Fruit fly (Drosophila melanogaster) whole organism, embryonic: Measurements from ENCODE around the gene CG5937.

Experiments used
- Aef1 ChIP-seq: fragments of 200-800 bp; sonication (Bioruptor generic); IDR thresholded peaks from 3 replicates; pipeline ENCODE4 v1.3.6; 2022; ENCODE audit warnings: missing biosample characterization, missing genetic modification characterization
- Atf-2 ChIP-seq: fragments of 200-800 bp; sonication (Bioruptor generic); optimal IDR thresholded peaks from 2 replicates; lab custom pipeline; 2016; ENCODE audit warnings: missing biosample characterization, missing genetic modification characterization
- CG11695 ChIP-seq: fragments of 200-800 bp; sonication (Bioruptor generic); IDR thresholded peaks from 3 replicates; pipeline ENCODE4 v1.3.6; 2022; ENCODE audit warnings: missing biosample characterization, missing genetic modification characterization
- CG13424 ChIP-seq: fragments of 200-800 bp; sonication (Bioruptor generic); optimal IDR thresholded peaks from 2 replicates; lab custom pipeline; 2019; ENCODE audit warnings: missing biosample characterization, mild to moderate bottlenecking, missing genetic modification characterization, moderate library complexity
- CG14050 ChIP-seq: fragments of 200-800 bp; sonication (Bioruptor generic); IDR thresholded peaks from 3 replicates; pipeline ENCODE4 v1.3.6; 2022; ENCODE audit warnings: missing biosample characterization, missing genetic modification characterization
- CG15479 ChIP-seq: fragments of 200-800 bp; sonication (Bioruptor generic); optimal IDR thresholded peaks from 3 replicates; lab custom pipeline; 2019; ENCODE audit warnings: missing biosample characterization, mild to moderate bottlenecking, missing genetic modification characterization, moderate library complexity
- CG18476 ChIP-seq: fragments of 200-800 bp; sonication (Bioruptor generic); optimal IDR thresholded peaks from 2 replicates; lab custom pipeline; 2016; ENCODE audit warnings: missing biosample characterization, mild to moderate bottlenecking, missing genetic modification characterization
- CG2202 ChIP-seq: fragments of 200-800 bp; sonication (Bioruptor generic); optimal IDR thresholded peaks from 2 replicates; lab custom pipeline; 2018; ENCODE audit warnings: missing biosample characterization, mild to moderate bottlenecking, missing genetic modification characterization
- CG32767 ChIP-seq: fragments of 200-800 bp; sonication (Bioruptor generic); IDR thresholded peaks from 2 replicates; pipeline ENCODE4 v1.3.6; 2022; ENCODE audit warnings: missing biosample characterization, missing genetic modification characterization
- CG4328 ChIP-seq: fragments of 200-800 bp; sonication (Bioruptor generic); optimal IDR thresholded peaks from 3 replicates; lab custom pipeline; 2017; ENCODE audit warnings: missing biosample characterization, missing genetic modification reagents, missing genetic modification characterization
- CG4404 ChIP-seq: fragments of 200-800 bp; sonication (Bioruptor generic); IDR thresholded peaks from 2 replicates; pipeline ENCODE4 v1.3.6; 2022; ENCODE audit warnings: missing biosample characterization, missing genetic modification characterization
- CG4820 ChIP-seq: fragments of 200-800 bp; sonication (Bioruptor generic); optimal IDR thresholded peaks from 3 replicates; lab custom pipeline; 2016; ENCODE audit warnings: missing biosample characterization, missing genetic modification characterization
- CG5180 ChIP-seq: fragments of 200-800 bp; sonication (Bioruptor generic); optimal IDR thresholded peaks from 3 replicates; lab custom pipeline; 2017; ENCODE audit warnings: missing biosample characterization, missing genetic modification characterization, mild to moderate bottlenecking, moderate library complexity, missing genetic modification reagents
- CG6272 ChIP-seq: fragments of 200-800 bp; sonication (Bioruptor generic); IDR thresholded peaks from 2 replicates; pipeline ENCODE4 v1.3.6; 2022; ENCODE audit warnings: missing biosample characterization, missing genetic modification characterization
- CG8944 ChIP-seq: fragments of 200-800 bp; sonication (Bioruptor generic); optimal IDR thresholded peaks from 3 replicates; lab custom pipeline; 2016; ENCODE audit warnings: missing biosample characterization, missing genetic modification characterization
- CG9932 ChIP-seq: fragments of 200-800 bp; sonication (Bioruptor generic); IDR thresholded peaks from 2 replicates; pipeline ENCODE4 v1.3.6; 2022; ENCODE audit warnings: missing biosample characterization, missing genetic modification characterization
- D ChIP-seq, 2 experiments: fragments of 200-800 bp in 1 of 2; fragments of >200 bp in 1 of 2; sonication (Bioruptor generic) in 1 of 2; optimal IDR thresholded peaks; 2 replicates in 1 of 2; 3 replicates in 1 of 2; lab custom pipeline; 2017; ENCODE audit warnings: mild to moderate bottlenecking in 1 of 2, missing biosample characterization in 1 of 2, missing genetic modification characterization in 1 of 2, missing genetic modification reagents in 1 of 2
- Deaf1 ChIP-seq: fragments of 200-800 bp; optimal IDR thresholded peaks from 3 replicates; lab custom pipeline; 2019; ENCODE audit warnings: missing biosample characterization, mild to moderate bottlenecking, missing genetic modification characterization, moderate library complexity
- Doc2 ChIP-seq: fragments of 200-800 bp; sonication (Bioruptor generic); IDR thresholded peaks from 2 replicates; pipeline ENCODE4 v1.3.6; 2022; ENCODE audit warnings: missing biosample characterization, missing genetic modification characterization
- Fer2 ChIP-seq: fragments of 200-800 bp; sonication (Bioruptor generic); optimal IDR thresholded peaks from 2 replicates; lab custom pipeline; 2018; ENCODE audit warnings: missing biosample characterization, mild to moderate bottlenecking, missing genetic modification characterization, moderate library complexity
- HLHmδ ChIP-seq: fragments of 200-800 bp; sonication (Bioruptor generic); optimal IDR thresholded peaks from 2 replicates; lab custom pipeline; 2018; ENCODE audit warnings: missing biosample characterization, mild to moderate bottlenecking, missing genetic modification characterization, moderate library complexity
- Hand ChIP-seq: fragments of 200-800 bp; sonication (Bioruptor generic); optimal IDR thresholded peaks from 2 replicates; lab custom pipeline; 2017; ENCODE audit warnings: mild to moderate bottlenecking, missing biosample characterization, missing genetic modification reagents, missing genetic modification characterization
- HmgZ ChIP-seq: fragments of 200-800 bp; sonication (Bioruptor generic); optimal IDR thresholded peaks from 2 replicates; lab custom pipeline; 2018; ENCODE audit warnings: missing biosample characterization, mild to moderate bottlenecking, missing genetic modification characterization
- Jarid2 ChIP-seq: fragments of 200-800 bp; sonication (Bioruptor generic); optimal IDR thresholded peaks from 3 replicates; lab custom pipeline; 2017; ENCODE audit warnings: mild to moderate bottlenecking, missing biosample characterization, missing genetic modification reagents, missing genetic modification characterization
- Mad ChIP-seq: fragments of 200-800 bp; sonication (Bioruptor generic); optimal IDR thresholded peaks from 2 replicates; lab custom pipeline; 2016; ENCODE audit warnings: missing biosample characterization, missing genetic modification characterization
- Mrtf ChIP-seq: fragments of 200-800 bp; sonication (Bioruptor generic); IDR thresholded peaks from 3 replicates; pipeline ENCODE4 v1.3.6; 2022; ENCODE audit warnings: missing biosample characterization, missing genetic modification characterization
- NC2α ChIP-seq: fragments of 200-800 bp; sonication (Bioruptor generic); optimal IDR thresholded peaks from 2 replicates; lab custom pipeline; 2016; ENCODE audit warnings: missing biosample characterization, missing genetic modification characterization
- Nf-YA ChIP-seq: fragments of 200-800 bp; sonication (Bioruptor generic); IDR thresholded peaks from 2 replicates; pipeline ENCODE4 v1.3.6; 2022; ENCODE audit warnings: missing biosample characterization, missing genetic modification characterization
- PHDP ChIP-seq: fragments of 200-800 bp; sonication (Bioruptor generic); optimal IDR thresholded peaks from 3 replicates; lab custom pipeline; 2018; ENCODE audit warnings: missing biosample characterization, mild to moderate bottlenecking, missing genetic modification characterization, moderate library complexity
- Side ChIP-seq: fragments of 200-800 bp; sonication (Bioruptor generic); optimal IDR thresholded peaks from 2 replicates; lab custom pipeline; 2016; ENCODE audit warnings: missing biosample characterization, missing genetic modification characterization
- Sox102F ChIP-seq: fragments of 200-800 bp; sonication (Bioruptor generic); optimal IDR thresholded peaks from 2 replicates; lab custom pipeline; 2018; ENCODE audit warnings: missing biosample characterization, mild to moderate bottlenecking, missing genetic modification characterization, moderate library complexity
- Vsx1 ChIP-seq: fragments of 200-800 bp; sonication (Bioruptor generic); optimal IDR thresholded peaks from 2 replicates; lab custom pipeline; 2017; ENCODE audit warnings: missing biosample characterization, mild to moderate bottlenecking, missing genetic modification characterization, missing genetic modification reagents
- az2 ChIP-seq: fragments of 200-800 bp; sonication (Bioruptor generic); optimal IDR thresholded peaks from 3 replicates; lab custom pipeline; 2016; ENCODE audit warnings: missing biosample characterization, missing genetic modification characterization
- bbx ChIP-seq: fragments of 200-800 bp; sonication (Bioruptor generic); IDR thresholded peaks from 2 replicates; pipeline ENCODE4 v1.3.6; 2022; ENCODE audit warnings: missing biosample characterization, missing genetic modification characterization; ENCODE audit not compliant: partially characterized antibody
- bcd ChIP-seq: fragments of 200-800 bp; sonication (Bioruptor generic); optimal IDR thresholded peaks from 2 replicates; lab custom pipeline; 2017; ENCODE audit warnings: missing biosample characterization, mild to moderate bottlenecking, missing genetic modification characterization
- bsh ChIP-seq, 2 experiments: fragments of 200-800 bp; sonication (Bioruptor generic); optimal IDR thresholded peaks; 2 replicates each; lab custom pipeline; 2017 to 2018; ENCODE audit warnings: mild to moderate bottlenecking in 2 of 2, missing biosample characterization in 2 of 2, missing genetic modification characterization in 2 of 2, moderate library complexity in 1 of 2
- cwo ChIP-seq: fragments of 200-800 bp; sonication (Bioruptor generic); optimal IDR thresholded peaks from 3 replicates; lab custom pipeline; 2017; ENCODE audit warnings: missing biosample characterization, missing genetic modification characterization, mild to moderate bottlenecking, moderate library complexity, missing genetic modification reagents
- emc ChIP-seq: fragments of 200-800 bp; sonication (Bioruptor generic); optimal IDR thresholded peaks from 2 replicates; lab custom pipeline; 2016; ENCODE audit warnings: missing biosample characterization, missing genetic modification characterization
- hth ChIP-seq: fragments of >200 bp; optimal IDR thresholded peaks from 2 replicates; lab custom pipeline; 2017; ENCODE audit warnings: inconsistent platforms
- klu ChIP-seq: fragments of 200-800 bp; sonication (Bioruptor generic); IDR thresholded peaks from 2 replicates; pipeline ENCODE4 v1.3.6; 2022; ENCODE audit warnings: missing biosample characterization, missing genetic modification characterization
- nerfin-1 ChIP-seq: fragments of 200-800 bp; sonication (Bioruptor generic); optimal IDR thresholded peaks from 3 replicates; lab custom pipeline; 2019; ENCODE audit warnings: missing biosample characterization, mild to moderate bottlenecking, missing genetic modification characterization, moderate library complexity
- nmo ChIP-seq: fragments of 200-800 bp; sonication (Bioruptor generic); optimal IDR thresholded peaks from 2 replicates; lab custom pipeline; 2018; ENCODE audit warnings: missing biosample characterization, mild to moderate bottlenecking, missing genetic modification characterization, moderate library complexity
- odd ChIP-seq: fragments of 200-800 bp; sonication (Bioruptor generic); optimal IDR thresholded peaks from 2 replicates; lab custom pipeline; 2017; ENCODE audit warnings: missing biosample characterization, mild to moderate bottlenecking, missing genetic modification characterization
- p53 ChIP-seq: fragments of 200-800 bp; sonication (Bioruptor generic); optimal IDR thresholded peaks from 2 replicates; lab custom pipeline; 2016; ENCODE audit warnings: missing biosample characterization, missing genetic modification characterization
- scrt ChIP-seq: fragments of 200-800 bp; sonication (Bioruptor generic); optimal IDR thresholded peaks from 2 replicates; lab custom pipeline; 2018; ENCODE audit warnings: missing biosample characterization, mild to moderate bottlenecking, missing genetic modification characterization, moderate library complexity
- sna ChIP-seq: fragments of 200-800 bp; sonication (Bioruptor generic); IDR thresholded peaks from 2 replicates; pipeline ENCODE4 v1.3.6; 2022; ENCODE audit warnings: missing biosample characterization, missing genetic modification characterization; ENCODE audit not compliant: partially characterized antibody
- sob ChIP-seq: fragments of 200-800 bp; sonication (Bioruptor generic); IDR thresholded peaks from 2 replicates; pipeline ENCODE4 v1.3.6; 2022; ENCODE audit warnings: missing biosample characterization, missing genetic modification characterization
- sqz ChIP-seq: fragments of 200-800 bp; sonication (Bioruptor generic); optimal IDR thresholded peaks from 3 replicates; lab custom pipeline; 2018; ENCODE audit warnings: missing biosample characterization, mild to moderate bottlenecking, missing genetic modification characterization
- ssp ChIP-seq: fragments of 200-800 bp; sonication (Bioruptor generic); IDR thresholded peaks from 2 replicates; pipeline ENCODE4 v1.3.6; 2022; ENCODE audit warnings: missing biosample characterization, missing genetic modification characterization
- ttk ChIP-seq: fragments of 200-800 bp; sonication (Bioruptor generic); IDR thresholded peaks from 2 replicates; pipeline ENCODE4 v2.1.2; 2022; ENCODE audit warnings: missing biosample characterization, missing genetic modification characterization
- usp ChIP-seq: fragments of >200 bp; optimal IDR thresholded peaks from 2 replicates; lab custom pipeline; 2017; ENCODE audit warnings: missing biosample characterization, missing genetic modification characterization

Gene CG5937

DNA sequence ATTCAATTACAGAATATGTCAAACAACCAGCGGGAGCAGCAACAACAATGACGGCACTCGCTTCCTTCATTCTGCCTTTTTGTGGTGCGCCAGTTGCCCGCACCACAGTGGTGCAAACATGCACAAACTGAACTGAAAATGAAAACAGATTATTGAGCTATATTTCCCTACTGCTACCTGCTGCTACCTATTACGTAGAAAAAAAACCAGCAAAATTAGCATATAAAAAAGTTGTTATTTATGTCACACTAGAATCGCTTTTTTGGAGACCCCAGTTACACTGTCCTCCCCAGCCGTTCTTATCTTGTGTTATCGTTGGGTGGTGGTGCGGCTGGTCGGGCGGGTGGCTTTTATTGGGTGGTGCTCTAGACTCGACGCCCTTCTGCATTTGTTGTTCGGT is 57.8 kb downstream of the CG5937 start (continued):
- peak; percentile 77 for TF ChIP-seq CG8944 (GFP tag; lab: Kevin White, UChicago)
- TF ChIP-seq CG15479 (GFP tag; lab: Kevin White, UChicago): no peak
- TF ChIP-seq CG5180 (GFP tag; lab: Kevin White, UChicago): peak; percentile 51
- no peak for TF ChIP-seq Fer2 (tag; lab: Kevin White, UChicago)
- TF ChIP-seq Mrtf (GFP tag; lab: Robert Waterston, UW): peak; percentile 90
- TF ChIP-seq az2 (GFP tag; lab: Kevin White, UChicago): peak; percentile 78
- no peak for TF ChIP-seq usp (GFP tag; lab: Kevin White, UChicago)
- peak; percentile 63 for TF ChIP-seq CG13424 (tag; lab: Kevin White, UChicago)
- TF ChIP-seq HLHmδ (GFP tag; lab: Kevin White, UChicago): no peak
- peak; percentile 81 for TF ChIP-seq CG14050
- TF ChIP-seq ttk (GFP tag; lab: Robert Waterston, UW): peak; percentile 93
- peak; percentile 72 for TF ChIP-seq Doc2
- peak; percentile 78 for TF ChIP-seq CG4820 (GFP tag; lab: Kevin White, UChicago)
- peak; percentile 71 for TF ChIP-seq klu (GFP tag; lab: Robert Waterston, UW)
- no peak for TF ChIP-seq hth (lab: Kevin White, UChicago)
- TF ChIP-seq CG32767 (GFP tag; lab: Robert Waterston, UW): peak; percentile 81
- peak; percentile 84 for TF ChIP-seq bcd
- TF ChIP-seq bbx (GFP tag; lab: Robert Waterston, UW): no peak
- TF ChIP-seq scrt (GFP tag; lab: Kevin White, UChicago): peak; percentile 61
- TF ChIP-seq CG11695 (GFP tag; lab: Robert Waterston, UW): peak; percentile 92
- TF ChIP-seq Sox102F (GFP tag; lab: Kevin White, UChicago): peak; percentile 83
- TF ChIP-seq cwo: peak; percentile 82
- no peak for TF ChIP-seq D (optimal IDR thresholded peaks at IDR 0.05; lab: Kevin White, UChicago)
- peak; percentile 72 for TF ChIP-seq D (GFP tag; optimal IDR thresholded peaks at IDR 0.05; lab: Kevin White, UChicago)
- peak; percentile 37 for TF ChIP-seq Vsx1 (GFP tag; lab: Kevin White, UChicago)
- TF ChIP-seq CG4404: peak; percentile 83
- no peak for TF ChIP-seq CG2202 (tag; lab: Kevin White, UChicago)
- no peak for TF ChIP-seq sna
- peak; percentile 17 for TF ChIP-seq Jarid2 (GFP tag; lab: Kevin White, UChicago)
- TF ChIP-seq p53 (GFP tag; lab: Kevin White, UChicago): peak; percentile 24
- peak; percentile 86 for TF ChIP-seq nmo (GFP tag; lab: Kevin White, UChicago)
- peak; percentile 53 for TF ChIP-seq Mad (GFP tag; lab: Kevin White, UChicago)
- no peak for TF ChIP-seq sqz (GFP tag; lab: Kevin White, UChicago)
- peak; percentile 82 for TF ChIP-seq CG6272 (GFP tag; lab: Robert Waterston, UW)
- peak; percentile 89 for TF ChIP-seq Aef1 (GFP tag; lab: Robert Waterston, UW)
- peak; percentile 89 for TF ChIP-seq Nf-YA (GFP tag; lab: Robert Waterston, UW)
- peak; percentile 76 for TF ChIP-seq Side (GFP tag; lab: Kevin White, UChicago)
- TF ChIP-seq sob (GFP tag; lab: Robert Waterston, UW): peak; percentile 86
- TF ChIP-seq ssp: peak; percentile 80
- TF ChIP-seq PHDP (tag; lab: Kevin White, UChicago): peak; percentile 79
- peak; percentile 9 for TF ChIP-seq emc (GFP tag; lab: Kevin White, UChicago)
- TF ChIP-seq bsh (GFP tag; optimal IDR thresholded peaks at IDR 0.05; lab: Kevin White, UChicago): peak in 1 of 2 experiments; percentile 86
- peak; percentile 76 for TF ChIP-seq CG9932 (GFP tag; lab: Robert Waterston, UW)
- TF ChIP-seq Hand: peak; percentile 46
- peak; percentile 44 for TF ChIP-seq Deaf1 (tag; lab: Kevin White, UChicago)
- peak; percentile 51 for TF ChIP-seq nerfin-1 (tag; lab: Kevin White, UChicago)
- peak; percentile 52 for TF ChIP-seq CG18476
- TF ChIP-seq HmgZ (tag; lab: Kevin White, UChicago): peak; percentile 71
- TF ChIP-seq CG4328 (GFP tag; lab: Kevin White, UChicago): no peak
- TF ChIP-seq odd (GFP tag; lab: Kevin White, UChicago): peak; percentile 49
- peak; percentile 70 for TF ChIP-seq Atf-2 (GFP tag; lab: Kevin White, UChicago)
- TF ChIP-seq NC2α (GFP tag; lab: Kevin White, UChicago): peak; percentile 40
